Fruit fly (Drosophila melanogaster): ENCODE measurements around the gene Ufd1.

Gene Ufd1

dm6 chr3L:11118627-11119395, 4.2 kb downstream of the Ufd1 start:
- TF ChIP-seq CG3919 (GFP tag; optimal IDR thresholded peaks at IDR 0.05) (no peak), Lpt (GFP tag; optimal IDR thresholded peaks at IDR 0.05) (peak; percentile 19), achi (GFP tag; optimal IDR thresholded peaks at IDR 0.05) (peak; percentile 15), CG6276 (GFP tag; optimal IDR thresholded peaks at IDR 0.05) (peak; percentile 51), topi (GFP tag; optimal IDR thresholded peaks at IDR 0.05) (peak; percentile 6), CG8632 (GFP tag; optimal IDR thresholded peaks at IDR 0.05) (peak; percentile 4), CG10669 (GFP tag; optimal IDR thresholded peaks at IDR 0.05) (no peak), Eip75B (GFP tag; optimal IDR thresholded peaks at IDR 0.05) (no peak), Ets96B (tag; optimal IDR thresholded peaks at IDR 0.05) (no peak), CG9139 (GFP tag; optimal IDR thresholded peaks at IDR 0.05) (peak; percentile 51), Gug (GFP tag; IDR thresholded peaks at IDR 0.05) (no peak; the same call in 1 of the 2 replicates), CG4318 (GFP tag; optimal IDR thresholded peaks at IDR 0.05) (no peak), CG34406 (GFP tag; optimal IDR thresholded peaks at IDR 0.05) (no peak), ss (GFP tag; optimal IDR thresholded peaks at IDR 0.05) (peak; percentile 61 to 70), CG32006 (GFP tag; optimal IDR thresholded peaks at IDR 0.05) (peak; percentile 60), CG6854 (GFP tag; optimal IDR thresholded peaks at IDR 0.05) (no peak), CG31627 (GFP tag; optimal IDR thresholded peaks at IDR 0.05) (no peak), Sox102F (GFP tag; optimal IDR thresholded peaks at IDR 0.05) (no peak), CG8319 (GFP tag; optimal IDR thresholded peaks at IDR 0.05) (no peak), CG11294 (GFP tag; IDR thresholded peaks at IDR 0.05) (no peak), acj6 (GFP tag; optimal IDR thresholded peaks at IDR 0.05) (no peak), dac (GFP tag; optimal IDR thresholded peaks at IDR 0.05) (no peak), Hr39 (GFP tag; optimal IDR thresholded peaks at IDR 0.05) (no peak), spab (GFP tag; optimal IDR thresholded peaks at IDR 0.05) (no peak), CG15336 (GFP tag; IDR thresholded peaks at IDR 0.05) (peak; percentile 60), CG6808 (GFP tag; optimal IDR thresholded peaks at IDR 0.05) (peak; percentile 44), lz (GFP tag; optimal IDR thresholded peaks at IDR 0.05) (no peak), esn (GFP tag; optimal IDR thresholded peaks at IDR 0.05) (no peak), dsx (GFP tag; optimal IDR thresholded peaks at IDR 0.05; ENCODE audit: poor library complexity, severe bottlenecking) (peak; percentile 6), Blimp-1 (GFP tag; optimal IDR thresholded peaks at IDR 0.05) (no peak), CG10631 (GFP tag; optimal IDR thresholded peaks at IDR 0.05) (peak; percentile 23), CG3032 (tag; optimal IDR thresholded peaks at IDR 0.05) (no peak), CG16779 (tag; optimal IDR thresholded peaks at IDR 0.05) (peak; percentile 63), Sox14 (GFP tag; optimal IDR thresholded peaks at IDR 0.05) (peak; percentile 12), vri (GFP tag; optimal IDR thresholded peaks at IDR 0.05) (peak; percentile 37), CG7368 (GFP tag; optimal IDR thresholded peaks at IDR 0.05) (no peak), Hr38 (GFP tag; optimal IDR thresholded peaks at IDR 0.05) (peak; percentile 26), CG1621 (tag; optimal IDR thresholded peaks at IDR 0.05) (peak; percentile 54), fd85E (GFP tag; optimal IDR thresholded peaks at IDR 0.05) (no peak), fkh (GFP tag; optimal IDR thresholded peaks at IDR 0.05) (peak; percentile 100), CG6792 (GFP tag; optimal IDR thresholded peaks at IDR 0.05) (no peak), CG11902 (GFP tag; optimal IDR thresholded peaks at IDR 0.05) (no peak), net (GFP tag; optimal IDR thresholded peaks at IDR 0.05) (no peak), OdsH (GFP tag; optimal IDR thresholded peaks at IDR 0.05) (peak; percentile 16), svp (GFP tag) (peak; percentile 83), Sox15 (GFP tag; optimal IDR thresholded peaks at IDR 0.05) (no peak), cyc (GFP tag; optimal IDR thresholded peaks at IDR 0.05) (no peak), salr (GFP tag; optimal IDR thresholded peaks at IDR 0.05) (peak in 1 of 2 experiments; percentile 23), CG8119 (GFP tag; IDR thresholded peaks at IDR 0.05) (peak; percentile 72), pdm3 (GFP tag; optimal IDR thresholded peaks at IDR 0.05) (no peak), eg (GFP tag; IDR thresholded peaks at IDR 0.05) (peak; percentile 53; the same call in 2 of the 3 replicates)

Measured in whole organism, prepupa.